Fruit fly (Drosophila melanogaster): ENCODE data around the gene CG5645.

- TF ChIP-seq Pif1B (GFP tag; optimal IDR thresholded peaks at IDR 0.05) (no peak), CG8159 (tag; optimal IDR thresholded peaks at IDR 0.05) (no peak)
Measured at dm6 chr3L:12088326-12088725, 48.2 kb downstream of the CG5645 start, which contains the start of gene CG17154.
